Worm (Caenorhabditis elegans) whole organism, L1 larva: ENCODE data around the gene C05A2.4.

Experiments used
- ceh-82 ChIP-seq, 3 experiments: fragments of 150-350 bp in 1 of 3; sonication (generic microtip) in 2 of 3; optimal IDR thresholded peaks; 2 replicates each; lab custom pipeline; 2014 to 2017; ENCODE audit warnings: missing biosample characterization in 3 of 3, missing genetic modification characterization in 3 of 3
- lin-13 ChIP-seq: fragments of 150-350 bp; optimal IDR thresholded peaks from 2 replicates; lab custom pipeline; 2014; ENCODE audit warnings: missing biosample characterization, missing genetic modification reagents, missing genetic modification characterization
- unc-130 ChIP-seq: fragments of 150-350 bp; optimal IDR thresholded peaks from 2 replicates; lab custom pipeline; 2017; ENCODE audit warnings: missing biosample characterization, missing genetic modification characterization, inconsistent platforms

DNA sequence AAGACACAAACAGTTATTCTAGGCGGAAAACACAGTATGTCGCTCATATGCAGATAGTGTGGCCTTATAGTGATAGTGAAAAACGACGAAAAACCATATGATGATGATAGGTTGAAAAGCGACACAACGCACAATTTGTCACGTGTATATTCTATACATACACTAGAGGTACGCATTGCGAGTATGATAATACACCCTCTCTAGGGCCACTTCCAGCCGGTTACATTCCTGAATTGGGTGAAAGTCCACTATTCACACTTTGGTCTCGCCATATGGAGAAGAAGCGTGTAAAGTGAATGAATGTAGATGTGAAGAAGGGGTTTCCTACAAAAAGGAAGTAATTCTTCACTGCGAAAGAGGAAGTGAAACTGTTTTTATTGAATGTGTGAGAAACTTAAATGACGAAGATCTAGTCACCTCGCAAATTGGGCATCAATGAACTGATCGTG is 34.2 kb downstream of the C05A2.4 start:
- TF ChIP-seq unc-130 (tag; lab: Kevin White, UChicago) (no peak), ceh-82 (tag; optimal IDR thresholded peaks at IDR 0.05; lab: Kevin White, UChicago) (no peak), lin-13 (GFP tag; lab: Kevin White, UChicago) (no peak)
